Fruit fly (Drosophila melanogaster): ENCODE measurements around the gene msl-2.

msl-2 gene

DNA sequence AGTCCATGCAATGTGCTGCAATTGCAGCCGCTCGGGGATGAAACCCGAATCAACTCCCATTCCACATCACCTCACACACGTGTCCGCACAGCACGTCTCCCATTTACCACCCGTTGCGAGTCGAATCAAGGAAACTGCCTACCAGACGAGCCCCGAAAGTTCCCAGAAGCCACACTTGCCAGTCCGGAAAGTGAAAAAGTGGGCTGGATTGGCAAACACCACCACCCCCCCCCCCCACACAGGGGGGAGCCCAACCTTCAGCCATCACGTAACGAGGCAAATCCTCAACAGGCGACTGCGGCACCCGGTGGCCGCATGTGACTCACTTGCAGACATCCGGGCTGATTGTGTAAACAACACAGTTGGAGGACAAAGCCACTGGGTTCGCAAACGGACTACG, 38.9 kb upstream of the msl-2 start:
- TF ChIP-seq pan (optimal IDR thresholded peaks at IDR 0.05) (no peak), Abd-B (GFP tag; optimal IDR thresholded peaks at IDR 0.05) (no peak), CG32264 (GFP tag; optimal IDR thresholded peaks at IDR 0.05) (no peak), Jra (GFP tag; optimal IDR thresholded peaks at IDR 0.05) (no peak), Dfd (GFP tag; optimal IDR thresholded peaks at IDR 0.05) (no peak), CrebA (GFP tag; optimal IDR thresholded peaks at IDR 0.05; ENCODE audit: borderline replicate concordance) (no peak)

DNA sequence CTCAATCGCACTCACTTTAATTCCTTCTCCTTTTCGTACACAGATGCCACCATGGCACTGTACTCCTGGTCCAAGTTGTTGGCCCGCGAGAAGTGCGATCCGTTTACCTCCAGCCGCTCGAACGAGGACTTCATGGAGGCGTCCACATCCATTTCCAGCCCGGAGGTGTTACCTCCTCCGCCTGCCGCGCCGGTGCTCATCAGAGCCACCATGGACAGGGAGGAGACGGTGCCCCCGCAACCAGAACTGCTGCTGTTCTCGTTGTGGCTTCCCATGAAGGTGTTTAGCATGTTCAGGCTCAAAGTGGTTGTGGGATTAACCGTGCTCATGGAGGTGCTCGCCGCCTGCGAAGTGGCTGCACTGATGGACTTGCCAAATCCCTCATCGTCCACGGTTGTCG, 29.6 kb upstream of the msl-2 start:
- TF ChIP-seq Rel (GFP tag; optimal IDR thresholded peaks at IDR 0.05) (no peak), Rel (tag; optimal IDR thresholded peaks at IDR 0.05) (no peak), N (GFP tag; optimal IDR thresholded peaks at IDR 0.05) (no peak), Sp1 (GFP tag; optimal IDR thresholded peaks at IDR 0.05) (no peak), CG9705 (GFP tag; optimal IDR thresholded peaks at IDR 0.05) (no peak), psq (GFP tag; optimal IDR thresholded peaks at IDR 0.05) (no peak), tai (GFP tag; optimal IDR thresholded peaks at IDR 0.05) (no peak), Jra (GFP tag; optimal IDR thresholded peaks at IDR 0.05) (no peak), Hnf4 (GFP tag; optimal IDR thresholded peaks at IDR 0.05) (no peak), dl (GFP tag; optimal IDR thresholded peaks at IDR 0.05; ENCODE audit: insufficient read depth in 1 of 2, partially characterized antibody in 2 of 2) (no peak), br (GFP tag; optimal IDR thresholded peaks at IDR 0.05) (no peak), dsf (GFP tag; optimal IDR thresholded peaks at IDR 0.05; ENCODE audit: borderline replicate concordance) (no peak), foxo (GFP tag; optimal IDR thresholded peaks at IDR 0.05) (no peak), jim (GFP tag; optimal IDR thresholded peaks at IDR 0.05) (no peak), HLH106 (tag; optimal IDR thresholded peaks at IDR 0.05) (no peak), woc (GFP tag; optimal IDR thresholded peaks at IDR 0.05) (no peak), Abd-B (GFP tag; optimal IDR thresholded peaks at IDR 0.05) (no peak), Dif (GFP tag; optimal IDR thresholded peaks at IDR 0.05; ENCODE audit: partially characterized antibody) (no peak), usp (GFP tag; optimal IDR thresholded peaks at IDR 0.05) (no peak), ey (GFP tag; optimal IDR thresholded peaks at IDR 0.05) (no peak), Hr78 (GFP tag; optimal IDR thresholded peaks at IDR 0.05) (no peak)

DNA sequence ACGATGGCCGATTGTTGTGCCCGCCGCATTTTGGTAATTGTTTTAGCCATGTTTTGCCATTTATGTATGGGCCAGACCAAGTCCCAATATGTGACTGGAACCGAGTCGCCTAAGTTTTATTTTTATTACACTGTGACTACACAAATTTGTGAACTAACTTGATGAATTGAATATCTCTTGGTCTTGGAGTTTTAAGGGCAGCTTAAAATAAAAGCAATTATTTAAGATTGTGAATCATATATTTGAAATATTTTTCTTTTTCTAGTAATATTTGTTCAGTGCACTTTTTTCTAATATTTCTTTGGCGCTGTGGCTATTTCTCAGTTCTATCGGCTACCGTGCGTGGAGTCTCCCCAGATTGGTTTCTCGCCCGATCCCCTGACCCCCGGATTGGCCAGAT, 27.6 kb upstream of the msl-2 start:
- TF ChIP-seq Hnf4 (GFP tag; optimal IDR thresholded peaks at IDR 0.05) (no peak), N (GFP tag; optimal IDR thresholded peaks at IDR 0.05) (no peak), usp (GFP tag; optimal IDR thresholded peaks at IDR 0.05) (no peak), GATAd (GFP tag; optimal IDR thresholded peaks at IDR 0.05) (no peak), jim (GFP tag; optimal IDR thresholded peaks at IDR 0.05) (no peak), sv (GFP tag; optimal IDR thresholded peaks at IDR 0.05) (no peak), psq (GFP tag; optimal IDR thresholded peaks at IDR 0.05) (no peak), Hr83 (GFP tag; optimal IDR thresholded peaks at IDR 0.05; ENCODE audit: poor library complexity, severe bottlenecking) (no peak)

DNA sequence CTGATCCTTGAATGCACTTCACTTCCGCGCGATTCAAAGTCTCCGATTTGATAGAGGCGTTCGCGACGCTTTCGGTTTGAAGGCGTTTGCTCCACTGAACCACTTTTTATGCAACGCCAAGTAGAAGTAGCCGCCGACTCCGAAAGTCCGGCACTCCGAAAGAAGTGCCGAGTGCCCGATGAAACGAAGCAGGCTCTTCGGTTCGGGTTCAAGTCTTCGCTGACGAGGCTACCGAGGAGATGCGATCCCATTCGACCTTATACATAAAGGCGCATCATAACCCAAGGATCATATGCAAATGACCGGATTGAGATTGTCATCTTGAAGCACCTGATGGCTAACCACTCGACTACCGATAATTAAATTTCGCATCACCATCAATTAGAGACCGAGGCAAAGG, 25.1 kb upstream of the msl-2 start, which contains the start of gene CG15414:
Gene CG15414, minus strand, starts transcription at position 101 of the 400 bp plus-strand sequence.
- TF ChIP-seq sv (GFP tag; optimal IDR thresholded peaks at IDR 0.05) (no peak), woc (GFP tag; optimal IDR thresholded peaks at IDR 0.05) (no peak), Mio (GFP tag; optimal IDR thresholded peaks at IDR 0.05) (no peak), usp (GFP tag; optimal IDR thresholded peaks at IDR 0.05) (no peak), Sp1 (GFP tag; optimal IDR thresholded peaks at IDR 0.05) (no peak), psq (GFP tag; optimal IDR thresholded peaks at IDR 0.05) (no peak), dmrt93B (GFP tag; optimal IDR thresholded peaks at IDR 0.05) (no peak), CG32264 (GFP tag; optimal IDR thresholded peaks at IDR 0.05) (no peak)

DNA sequence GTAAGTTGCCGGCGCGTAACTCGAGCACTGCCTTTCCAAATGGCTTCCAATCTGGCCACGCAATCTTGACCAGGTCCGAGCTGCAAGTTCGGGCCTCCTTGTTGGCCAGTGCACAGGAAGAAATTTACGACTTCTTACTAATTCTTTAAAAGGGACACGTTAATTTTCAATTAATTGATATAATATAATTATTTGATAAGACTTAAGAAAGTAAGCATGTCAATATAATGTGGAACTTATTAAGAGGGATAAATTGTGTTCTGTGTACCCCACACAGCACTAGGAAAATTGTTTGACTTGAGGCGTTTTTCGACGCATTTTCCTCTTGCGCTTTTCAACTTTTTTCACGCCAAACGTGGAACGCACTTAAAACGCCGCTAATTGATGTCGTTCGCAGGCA, 19.6 kb upstream of the msl-2 start:
- TF ChIP-seq Hnf4 (GFP tag; optimal IDR thresholded peaks at IDR 0.05), result no peak

DNA sequence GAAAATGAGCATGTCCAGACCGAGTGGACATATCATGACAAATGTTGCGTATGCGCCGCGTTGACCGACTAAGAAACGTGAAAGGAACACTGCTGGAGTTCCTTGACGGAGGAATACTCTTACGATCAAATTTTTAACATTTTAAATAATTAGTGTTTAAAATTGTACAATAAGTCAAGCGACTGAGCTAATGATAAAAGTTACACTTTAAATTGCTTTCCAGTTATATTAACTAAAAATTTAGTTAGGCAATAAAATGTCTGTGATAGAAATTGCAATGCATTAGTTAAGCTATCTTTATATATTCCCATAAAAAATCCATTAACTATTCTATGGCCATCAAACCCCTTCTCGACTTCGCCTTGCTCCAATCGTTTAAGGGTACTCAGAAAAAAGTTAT, 18.8 kb upstream of the msl-2 start:
- TF ChIP-seq CrebA (GFP tag; optimal IDR thresholded peaks at IDR 0.05; ENCODE audit: borderline replicate concordance) (no peak), lola (GFP tag; optimal IDR thresholded peaks at IDR 0.05) (no peak), fru (GFP tag; optimal IDR thresholded peaks at IDR 0.05) (no peak), sage (GFP tag; optimal IDR thresholded peaks at IDR 0.05) (no peak), rgr (GFP tag; optimal IDR thresholded peaks at IDR 0.05) (no peak), N (GFP tag; optimal IDR thresholded peaks at IDR 0.05) (no peak), Jra (GFP tag; optimal IDR thresholded peaks at IDR 0.05) (no peak), ey (GFP tag; optimal IDR thresholded peaks at IDR 0.05) (no peak), GATAd (GFP tag; optimal IDR thresholded peaks at IDR 0.05) (no peak), dl (GFP tag; optimal IDR thresholded peaks at IDR 0.05; ENCODE audit: insufficient read depth in 1 of 2, partially characterized antibody in 2 of 2) (no peak), br (GFP tag; optimal IDR thresholded peaks at IDR 0.05) (no peak), CG32264 (GFP tag; optimal IDR thresholded peaks at IDR 0.05) (no peak), Dfd (GFP tag; optimal IDR thresholded peaks at IDR 0.05) (no peak)

Data from whole organism, wandering third instar larva.